Worm (Caenorhabditis elegans): ENCODE data around the gene ctr-9.

ctr-9 gene

DNA sequence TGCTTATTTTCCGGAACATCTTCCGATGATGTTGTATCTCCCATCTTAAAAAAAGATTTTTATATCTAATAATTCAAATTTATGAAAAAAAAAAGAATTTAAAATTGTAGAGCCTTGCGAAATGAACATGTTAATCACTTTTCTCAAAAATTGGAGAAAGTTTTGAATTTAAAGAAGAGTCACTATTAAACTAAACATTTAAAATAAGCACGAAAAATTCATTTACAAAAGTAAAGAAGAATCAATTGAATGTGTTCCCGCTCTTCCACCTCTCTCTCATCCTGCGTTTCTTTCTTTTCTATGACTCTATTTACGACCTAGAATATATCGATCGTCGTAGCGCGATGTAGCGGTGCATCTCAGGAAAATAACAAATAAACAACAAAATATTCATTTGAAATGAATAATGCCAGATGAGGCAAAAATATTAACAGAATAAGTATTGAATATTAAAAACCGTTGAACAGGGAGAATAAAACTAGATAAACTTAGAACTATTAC, 47.5 kb downstream of the ctr-9 start, which contains the start of gene ZK1098.3 (continued):
- no peak for TF ChIP-seq nhr-28 (tag; optimal IDR thresholded peaks at IDR 0.05)
- TF ChIP-seq lin-15B (tag; optimal IDR thresholded peaks at IDR 0.05), result no peak
- no peak for TF ChIP-seq fkh-10 (GFP tag; optimal IDR thresholded peaks at IDR 0.05)
- peak; percentile 18 to 60 for TF ChIP-seq lsy-2 (tag; optimal IDR thresholded peaks at IDR 0.05)

DNA sequence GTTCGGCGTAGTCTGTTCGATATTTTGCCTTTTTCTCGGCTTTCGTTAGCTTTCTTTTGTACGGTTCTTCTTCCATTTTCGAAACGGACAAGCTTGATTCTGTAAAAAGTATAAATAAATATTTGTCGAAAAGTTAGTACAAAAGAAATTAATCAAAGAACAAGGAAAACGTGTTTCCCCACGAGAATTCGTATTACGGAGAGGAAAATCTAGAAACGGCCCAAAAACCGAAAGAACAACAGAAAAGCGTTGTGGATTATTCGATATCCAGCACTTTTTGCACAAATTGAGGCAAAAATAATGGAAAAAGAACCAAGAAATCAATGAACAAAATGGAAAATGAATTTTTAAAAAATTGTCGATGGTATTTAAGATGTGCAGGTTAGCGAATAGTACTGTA, 51.1 kb downstream of the ctr-9 start, which contains the start of gene mut-7:
Gene mut-7 (minus strand): TSS at position 101 of the 400 bp plus-strand sequence.
- no peak for TF ChIP-seq elt-2 (tag; optimal IDR thresholded peaks at IDR 0.05)
- TF ChIP-seq C34B4.2 (tag; optimal IDR thresholded peaks at IDR 0.05), result no peak
- TF ChIP-seq mef-2 (tag; optimal IDR thresholded peaks at IDR 0.05), result no peak
- no peak for TF ChIP-seq hlh-17 (GFP tag; optimal IDR thresholded peaks at IDR 0.05; ENCODE audit: borderline replicate concordance)
- TF ChIP-seq rnt-1 (tag; optimal IDR thresholded peaks at IDR 0.05), result no peak
- TF ChIP-seq nhr-237 (tag; optimal IDR thresholded peaks at IDR 0.05), result no peak
- TF ChIP-seq snu-23 (GFP tag; optimal IDR thresholded peaks at IDR 0.05), result no peak
- no peak for TF ChIP-seq xbp-1 (tag; optimal IDR thresholded peaks at IDR 0.05)
- TF ChIP-seq pag-3 (tag; optimal IDR thresholded peaks at IDR 0.05; ENCODE audit: borderline replicate concordance, insufficient read depth), result no peak
- no peak for TF ChIP-seq Y116A8C.19 (tag; optimal IDR thresholded peaks at IDR 0.05; ENCODE audit: borderline replicate concordance)

DNA sequence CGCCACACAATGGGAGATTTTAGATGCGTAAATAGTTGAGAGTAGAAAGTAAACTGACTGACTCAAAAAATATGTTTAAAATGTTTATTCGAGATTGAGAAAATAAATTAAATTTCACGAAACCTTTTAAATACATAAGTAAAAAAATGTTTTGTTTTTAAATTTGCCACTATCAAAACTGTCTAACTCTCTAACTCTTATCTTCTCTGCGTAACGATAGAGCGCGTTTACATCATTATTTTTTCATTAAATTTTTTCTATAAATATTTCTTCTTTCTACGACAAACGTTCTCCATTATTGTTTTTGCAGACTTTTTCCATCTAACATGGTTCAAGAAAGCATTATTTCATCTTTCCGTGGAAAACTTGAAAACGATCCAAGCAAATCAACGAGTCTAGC, 51.6 kb downstream of the ctr-9 start, which contains the start of gene eif-2Balpha:
Gene eif-2Balpha (plus strand): TSS at position 304 of the 400 bp plus-strand sequence.
- no peak for TF ChIP-seq nhr-28 (tag; optimal IDR thresholded peaks at IDR 0.05)
- no peak for TF ChIP-seq unc-62 (GFP tag; optimal IDR thresholded peaks at IDR 0.05)
- peak; percentile 40 for TF ChIP-seq C16A3.4 (tag; optimal IDR thresholded peaks at IDR 0.05)
- TF ChIP-seq tbx-2 (tag; optimal IDR thresholded peaks at IDR 0.05), result peak; percentile 21
- TF ChIP-seq hpl-2 (GFP tag; optimal IDR thresholded peaks at IDR 0.05), result no peak
- no peak for TF ChIP-seq hlh-4 (tag; optimal IDR thresholded peaks at IDR 0.05)
- peak; percentile 38 for TF ChIP-seq nhr-85 (tag)
- TF ChIP-seq nhr-19 (GFP tag; conservative IDR thresholded peaks at IDR 0.05), result no peak
- peak; percentile 29 to 70 for TF ChIP-seq efl-1 (optimal IDR thresholded peaks at IDR 0.05)
- TF ChIP-seq efl-1 (GFP tag; optimal IDR thresholded peaks at IDR 0.05 in 1 of 2), result peak; percentile 79 to 96
- no peak for TF ChIP-seq lin-13 (GFP tag; optimal IDR thresholded peaks at IDR 0.05)
- peak in 1 of 6 experiments; percentile 24 for TF ChIP-seq elt-3 (tag; optimal IDR thresholded peaks at IDR 0.05)
- TF ChIP-seq sptf-1 (tag; optimal IDR thresholded peaks at IDR 0.05), result no peak
- TF ChIP-seq F16B12.6 (tag; optimal IDR thresholded peaks at IDR 0.05), result peak; percentile 34
- TF ChIP-seq mep-1 (tag; optimal IDR thresholded peaks at IDR 0.05), result peak; percentile 16
- peak; percentile 78 to 94 for TF ChIP-seq lsy-2 (tag; optimal IDR thresholded peaks at IDR 0.05)
- peak; percentile 14 for TF ChIP-seq skn-1 (tag; optimal IDR thresholded peaks at IDR 0.05)
- peak; percentile 70 to 80 (median 71) for TF ChIP-seq dpl-1 (GFP tag; optimal IDR thresholded peaks at IDR 0.05)
- TF ChIP-seq sup-37 (GFP tag; optimal IDR thresholded peaks at IDR 0.05), result no peak
- TF ChIP-seq ceh-82 (tag; optimal IDR thresholded peaks at IDR 0.05), result peak in 1 of 3 experiments; percentile 30
- peak; percentile 28 for TF ChIP-seq snu-23 (GFP tag; optimal IDR thresholded peaks at IDR 0.05)
- TF ChIP-seq nhr-20 (tag; optimal IDR thresholded peaks at IDR 0.05), result peak; percentile 4
- peak; percentile 32 for TF ChIP-seq blmp-1 (tag; optimal IDR thresholded peaks at IDR 0.05)
- peak; percentile 17 for TF ChIP-seq lin-15B (tag; optimal IDR thresholded peaks at IDR 0.05)
- peak; percentile 44 to 90 for TF ChIP-seq lin-35 (GFP tag; optimal IDR thresholded peaks at IDR 0.05)
- TF ChIP-seq egl-13 (tag; optimal IDR thresholded peaks at IDR 0.05), result no peak

DNA sequence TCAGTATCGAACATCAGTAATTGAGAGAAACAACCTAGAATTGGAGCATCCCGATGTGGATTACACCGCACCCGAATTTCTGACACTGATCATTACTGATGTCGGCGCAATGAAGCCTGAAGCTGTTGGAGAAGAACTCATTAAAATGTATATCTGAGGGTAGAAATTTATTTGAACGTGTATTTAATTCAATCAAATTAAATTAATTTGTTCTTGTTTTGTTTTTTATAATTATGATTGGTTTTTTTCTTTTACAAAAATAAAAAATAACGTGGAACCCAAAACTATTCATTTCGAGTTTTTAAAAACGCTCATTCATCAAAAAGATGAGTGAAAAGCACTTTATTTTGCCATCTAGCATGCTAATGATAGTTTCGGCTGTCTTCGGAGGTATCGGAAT, 52.9 kb downstream of the ctr-9 start, which contains the start of gene ZK1098.9:
Gene ZK1098.9 (plus strand): TSS at position 301 of the 400 bp plus-strand sequence.
- no peak for TF ChIP-seq lir-3 (tag; optimal IDR thresholded peaks at IDR 0.05; ENCODE audit: poor library complexity)
- no peak for TF ChIP-seq unc-62 (GFP tag; optimal IDR thresholded peaks at IDR 0.05)
- TF ChIP-seq zip-4 (GFP tag; optimal IDR thresholded peaks at IDR 0.05), result no peak
- no peak for TF ChIP-seq xbp-1 (tag; optimal IDR thresholded peaks at IDR 0.05)
- no peak for TF ChIP-seq ceh-8 (GFP tag; optimal IDR thresholded peaks at IDR 0.05)
- TF ChIP-seq F16B12.6 (tag; optimal IDR thresholded peaks at IDR 0.05), result no peak
- TF ChIP-seq nhr-85 (tag), result no peak
